Fruit fly (Drosophila melanogaster) whole organism, embryonic: ENCODE results near the gene CRAT.

ENCODE experiments used
- Aef1 ChIP-seq: fragments of 200-800 bp; sonication (Bioruptor generic); IDR thresholded peaks from 3 replicates; pipeline ENCODE4 v1.3.6; 2022; ENCODE audit warnings: missing biosample characterization, missing genetic modification characterization
- Bdp1 ChIP-seq: fragments of 200-800 bp; sonication (Bioruptor generic); optimal IDR thresholded peaks from 3 replicates; lab custom pipeline; 2016; ENCODE audit warnings: missing biosample characterization, missing genetic modification characterization
- CG1024 ChIP-seq: fragments of 200-800 bp; sonication (Bioruptor generic); IDR thresholded peaks from 2 replicates; pipeline ENCODE4 v1.3.6; 2022; ENCODE audit warnings: missing biosample characterization, missing genetic modification characterization
- CG13296 ChIP-seq: fragments of 200-800 bp; sonication (Bioruptor generic); optimal IDR thresholded peaks from 3 replicates; lab custom pipeline; 2018; ENCODE audit warnings: missing biosample characterization, mild to moderate bottlenecking, missing genetic modification characterization
- CG14667 ChIP-seq: fragments of 200-800 bp; sonication (Bioruptor generic); IDR thresholded peaks from 2 replicates; pipeline ENCODE4 v1.3.6; 2022; ENCODE audit warnings: missing biosample characterization, missing genetic modification characterization
- CG15269 ChIP-seq: fragments of 200-800 bp; sonication (Bioruptor generic); optimal IDR thresholded peaks from 2 replicates; lab custom pipeline; 2018; ENCODE audit warnings: missing biosample characterization, mild to moderate bottlenecking, missing genetic modification characterization, moderate library complexity
- CG15479 ChIP-seq: fragments of 200-800 bp; sonication (Bioruptor generic); optimal IDR thresholded peaks from 3 replicates; lab custom pipeline; 2019; ENCODE audit warnings: missing biosample characterization, mild to moderate bottlenecking, missing genetic modification characterization, moderate library complexity
- CG1603 ChIP-seq: fragments of 200-800 bp; sonication (Bioruptor generic); optimal IDR thresholded peaks from 2 replicates; lab custom pipeline; 2019; ENCODE audit warnings: missing biosample characterization, mild to moderate bottlenecking, missing genetic modification characterization, moderate library complexity
- CG17361 ChIP-seq: fragments of 200-800 bp; sonication (Bioruptor generic); IDR thresholded peaks from 3 replicates; pipeline ENCODE4 v1.3.6; 2022; ENCODE audit warnings: missing biosample characterization, missing genetic modification characterization
- CG18619 ChIP-seq: fragments of 200-800 bp; sonication (Bioruptor generic); optimal IDR thresholded peaks from 3 replicates; lab custom pipeline; 2017; ENCODE audit warnings: missing biosample characterization, mild to moderate bottlenecking, missing genetic modification characterization
- CG2120 ChIP-seq: fragments of 200-800 bp; sonication (Bioruptor generic); optimal IDR thresholded peaks from 3 replicates; lab custom pipeline; 2016; ENCODE audit warnings: missing biosample characterization, missing genetic modification characterization
- CG2712 ChIP-seq: fragments of 200-800 bp; optimal IDR thresholded peaks from 3 replicates; lab custom pipeline; 2019; ENCODE audit warnings: missing biosample characterization, mild to moderate bottlenecking, missing genetic modification characterization, moderate library complexity
- CG31365 ChIP-seq: fragments of 200-800 bp; sonication (Bioruptor generic); optimal IDR thresholded peaks from 2 replicates; lab custom pipeline; 2018; ENCODE audit warnings: missing biosample characterization, mild to moderate bottlenecking, missing genetic modification characterization
- CG32772 ChIP-seq: fragments of 200-800 bp; sonication (Bioruptor generic); IDR thresholded peaks from 2 replicates; pipeline ENCODE4 v1.3.6; 2022; ENCODE audit warnings: missing biosample characterization, missing genetic modification characterization
- CG42726 ChIP-seq: fragments of 200-800 bp; sonication (Bioruptor generic); IDR thresholded peaks from 2 replicates; pipeline ENCODE4 v1.3.6; 2022; ENCODE audit warnings: missing biosample characterization, missing genetic modification characterization; ENCODE audit not compliant: partially characterized antibody
- CG4424 ChIP-seq: fragments of 200-800 bp; sonication (Bioruptor generic); optimal IDR thresholded peaks from 3 replicates; lab custom pipeline; 2016; ENCODE audit warnings: missing biosample characterization, missing genetic modification characterization
- CG5245 ChIP-seq: fragments of 200-800 bp; sonication (Bioruptor generic); optimal IDR thresholded peaks from 3 replicates; lab custom pipeline; 2016; ENCODE audit warnings: missing biosample characterization, missing genetic modification characterization
- CG6765 ChIP-seq: fragments of 200-800 bp; sonication (Bioruptor generic); optimal IDR thresholded peaks from 3 replicates; lab custom pipeline; 2017; ENCODE audit warnings: missing biosample characterization, mild to moderate bottlenecking, missing genetic modification characterization
- CG7928 ChIP-seq: fragments of 200-800 bp; sonication (Bioruptor generic); optimal IDR thresholded peaks from 2 replicates; lab custom pipeline; 2017; ENCODE audit warnings: missing biosample characterization, mild to moderate bottlenecking, missing genetic modification characterization
- CG8765 ChIP-seq: fragments of 200-800 bp; sonication (Bioruptor generic); IDR thresholded peaks from 2 replicates; pipeline ENCODE4 v1.3.6; 2022; ENCODE audit warnings: missing biosample characterization, missing genetic modification characterization
- Dad ChIP-seq: fragments of 200-800 bp; sonication (Bioruptor generic); optimal IDR thresholded peaks from 3 replicates; lab custom pipeline; 2016; ENCODE audit warnings: missing biosample characterization, missing genetic modification characterization
- Doc2 ChIP-seq: fragments of 200-800 bp; sonication (Bioruptor generic); IDR thresholded peaks from 2 replicates; pipeline ENCODE4 v1.3.6; 2022; ENCODE audit warnings: missing biosample characterization, missing genetic modification characterization
- E2f1 ChIP-seq: fragments of 200-800 bp; sonication (Bioruptor generic); IDR thresholded peaks from 2 replicates; pipeline ENCODE4 v1.3.6; 2022; ENCODE audit warnings: missing biosample characterization, missing genetic modification characterization
- Eip74EF ChIP-seq, 2 experiments: fragments of 200-800 bp in 1 of 2; fragments of >200 bp in 1 of 2; sonication (Bioruptor generic) in 1 of 2; optimal IDR thresholded peaks; 2 replicates each; lab custom pipeline; 2017 to 2019; ENCODE audit warnings: missing biosample characterization in 2 of 2, missing genetic modification characterization in 2 of 2, mild to moderate bottlenecking in 1 of 2, moderate library complexity in 1 of 2
- Fer2 ChIP-seq: fragments of 200-800 bp; sonication (Bioruptor generic); optimal IDR thresholded peaks from 2 replicates; lab custom pipeline; 2018; ENCODE audit warnings: missing biosample characterization, mild to moderate bottlenecking, missing genetic modification characterization, moderate library complexity
- HLHmδ ChIP-seq: fragments of 200-800 bp; sonication (Bioruptor generic); optimal IDR thresholded peaks from 2 replicates; lab custom pipeline; 2018; ENCODE audit warnings: missing biosample characterization, mild to moderate bottlenecking, missing genetic modification characterization, moderate library complexity
- MBD-R2 ChIP-seq: fragments of 200-800 bp; sonication (Bioruptor generic); IDR thresholded peaks from 2 replicates; pipeline ENCODE4 v1.3.6; 2022; ENCODE audit warnings: missing biosample characterization, missing genetic modification characterization
- Mes4 ChIP-seq: fragments of 200-800 bp; sonication (Bioruptor generic); optimal IDR thresholded peaks from 2 replicates; lab custom pipeline; 2016; ENCODE audit warnings: missing biosample characterization, missing genetic modification characterization
- Oli ChIP-seq: fragments of 200-800 bp; sonication (Bioruptor generic); optimal IDR thresholded peaks from 2 replicates; lab custom pipeline; 2018; ENCODE audit warnings: missing biosample characterization, mild to moderate bottlenecking, missing genetic modification characterization, moderate library complexity
- Side ChIP-seq: fragments of 200-800 bp; sonication (Bioruptor generic); optimal IDR thresholded peaks from 2 replicates; lab custom pipeline; 2016; ENCODE audit warnings: missing biosample characterization, missing genetic modification characterization
- Sin3A ChIP-seq: fragments of >200 bp; optimal IDR thresholded peaks from 2 replicates; lab custom pipeline; 2018
- Six4 ChIP-seq: fragments of 200-800 bp; sonication (Bioruptor generic); optimal IDR thresholded peaks from 2 replicates; lab custom pipeline; 2016; ENCODE audit warnings: missing biosample characterization, missing genetic modification characterization
- ara ChIP-seq: fragments of 200-800 bp; sonication (Bioruptor generic); IDR thresholded peaks from 2 replicates; pipeline ENCODE4 v1.3.6; 2022; ENCODE audit warnings: missing biosample characterization, missing genetic modification characterization
- ase ChIP-seq: fragments of 200-800 bp; sonication (Bioruptor generic); IDR thresholded peaks from 3 replicates; pipeline ENCODE4 v1.3.6; 2022; ENCODE audit warnings: missing biosample characterization, missing genetic modification characterization
- bbx ChIP-seq: fragments of 200-800 bp; sonication (Bioruptor generic); IDR thresholded peaks from 2 replicates; pipeline ENCODE4 v1.3.6; 2022; ENCODE audit warnings: missing biosample characterization, missing genetic modification characterization; ENCODE audit not compliant: partially characterized antibody
- bigmax ChIP-seq: fragments of 200-800 bp; sonication (Bioruptor generic); optimal IDR thresholded peaks from 2 replicates; lab custom pipeline; 2018; ENCODE audit warnings: missing biosample characterization, mild to moderate bottlenecking, missing genetic modification characterization
- bowl ChIP-seq: fragments of 200-800 bp; sonication (Bioruptor generic); IDR thresholded peaks from 2 replicates; pipeline ENCODE4 v1.3.6; 2022; ENCODE audit warnings: missing biosample characterization, missing genetic modification characterization
- btn ChIP-seq: fragments of 200-800 bp; sonication (Bioruptor generic); optimal IDR thresholded peaks from 2 replicates; lab custom pipeline; 2016; ENCODE audit warnings: missing biosample characterization, missing genetic modification characterization
- dan ChIP-seq: fragments of 200-800 bp; sonication (Bioruptor generic); IDR thresholded peaks from 2 replicates; pipeline ENCODE4 v1.3.6; 2022; ENCODE audit warnings: missing biosample characterization, missing genetic modification characterization
- ems ChIP-seq: fragments of 200-800 bp; sonication (Bioruptor generic); optimal IDR thresholded peaks from 3 replicates; lab custom pipeline; 2016; ENCODE audit warnings: missing biosample characterization, missing genetic modification characterization
- eyg ChIP-seq: fragments of 200-800 bp; sonication (Bioruptor generic); optimal IDR thresholded peaks from 3 replicates; lab custom pipeline; 2016; ENCODE audit warnings: missing biosample characterization, missing genetic modification characterization
- ftz-f1 ChIP-seq: fragments of 200-800 bp; sonication (Bioruptor generic); optimal IDR thresholded peaks from 2 replicates; lab custom pipeline; 2016; ENCODE audit warnings: missing biosample characterization, missing genetic modification characterization
- ind ChIP-seq: fragments of 200-800 bp; sonication (Bioruptor generic); optimal IDR thresholded peaks from 3 replicates; lab custom pipeline; 2016; ENCODE audit warnings: missing biosample characterization, missing genetic modification characterization
- jing ChIP-seq: fragments of 200-800 bp; sonication (Bioruptor generic); optimal IDR thresholded peaks from 2 replicates; lab custom pipeline; 2018; ENCODE audit warnings: missing biosample characterization, mild to moderate bottlenecking, missing genetic modification characterization
- lmd ChIP-seq: fragments of 200-800 bp; sonication (Bioruptor generic); IDR thresholded peaks from 2 replicates; pipeline ENCODE4 v1.3.6; 2022; ENCODE audit warnings: missing biosample characterization, missing genetic modification characterization
- lov ChIP-seq, 2 experiments: fragments of 200-800 bp in 1 of 2; fragments of >200 bp in 1 of 2; sonication (Bioruptor generic) in 1 of 2; IDR thresholded peaks in 1 of 2; optimal IDR thresholded peaks in 1 of 2; 2 replicates in 1 of 2; 3 replicates in 1 of 2; pipeline versions ENCODE4 v1.3.6 to Lab custom; 2017 to 2022; ENCODE audit warnings: missing biosample characterization in 1 of 2, missing genetic modification characterization in 1 of 2
- mld ChIP-seq: fragments of 200-800 bp; sonication (Bioruptor generic); IDR thresholded peaks from 3 replicates; pipeline ENCODE4 v1.3.6; 2022; ENCODE audit warnings: missing biosample characterization, missing genetic modification characterization; ENCODE audit not compliant: partially characterized antibody
- nom ChIP-seq: fragments of 200-800 bp; sonication (Bioruptor generic); optimal IDR thresholded peaks from 2 replicates; lab custom pipeline; 2017; ENCODE audit warnings: missing biosample characterization, missing genetic modification characterization, mild to moderate bottlenecking, moderate library complexity, missing genetic modification reagents
- pum ChIP-seq: fragments of 200-800 bp; sonication (Bioruptor generic); optimal IDR thresholded peaks from 2 replicates; lab custom pipeline; 2016; ENCODE audit warnings: missing biosample characterization, missing genetic modification characterization
- ro ChIP-seq: fragments of 200-800 bp; sonication (Bioruptor generic); IDR thresholded peaks from 2 replicates; pipeline ENCODE4 v1.3.6; 2022; ENCODE audit warnings: missing biosample characterization, missing genetic modification characterization
- sens-2 ChIP-seq: fragments of 200-800 bp; sonication (Bioruptor generic); IDR thresholded peaks from 2 replicates; pipeline ENCODE4 v1.3.6; 2022; ENCODE audit warnings: missing biosample characterization, missing genetic modification characterization
- so ChIP-seq: fragments of 200-800 bp; sonication (Bioruptor generic); IDR thresholded peaks from 3 replicates; pipeline ENCODE4 v1.3.6; 2022; ENCODE audit warnings: missing biosample characterization, missing genetic modification characterization
- trh ChIP-seq: fragments of 200-800 bp; sonication (Bioruptor generic); optimal IDR thresholded peaks from 2 replicates; lab custom pipeline; 2016; ENCODE audit warnings: missing biosample characterization, missing genetic modification characterization

CRAT gene

DNA sequence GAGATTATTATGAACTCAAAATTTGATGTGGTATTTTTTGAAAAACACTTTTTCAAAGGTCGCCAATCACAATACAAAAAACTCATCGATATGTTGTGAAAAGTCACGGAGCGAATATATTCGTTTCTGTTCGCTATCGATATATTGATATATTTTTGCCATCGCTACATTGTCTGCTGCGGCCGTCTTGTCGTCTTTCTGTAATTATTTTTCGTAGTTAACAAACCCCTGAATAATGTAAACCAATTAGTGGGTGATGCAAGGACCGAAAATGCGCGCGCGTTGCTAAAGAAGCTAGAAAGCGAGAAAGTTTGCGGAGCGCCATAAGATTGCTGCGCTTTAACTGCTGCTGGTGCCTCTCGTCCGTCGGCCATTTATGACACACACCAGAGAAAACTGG lies 25.1 kb downstream of the CRAT start, which contains the start of gene Pak (continued):
- TF ChIP-seq CG14667 (GFP tag; lab: Robert Waterston, UW): no peak
- peak; percentile 72 for TF ChIP-seq MBD-R2
- no peak for TF ChIP-seq CG15269 (tag; lab: Kevin White, UChicago)
- no peak for TF ChIP-seq nom (GFP tag; lab: Kevin White, UChicago)
- no peak for TF ChIP-seq jing
- TF ChIP-seq Dad: no peak
- peak; percentile 33 for TF ChIP-seq eyg
- no peak for TF ChIP-seq ase (GFP tag; lab: Robert Waterston, UW)
- TF ChIP-seq ara: no peak
- TF ChIP-seq Sin3A (lab: Kevin White, UChicago): peak; percentile 44
- peak; percentile 26 for TF ChIP-seq CG2120
- TF ChIP-seq ems (GFP tag; lab: Kevin White, UChicago): no peak
- TF ChIP-seq CG2712 (tag; lab: Kevin White, UChicago): peak; percentile 36
- TF ChIP-seq CG32772 (GFP tag; lab: Robert Waterston, UW): no peak
- TF ChIP-seq bbx (GFP tag; lab: Robert Waterston, UW): peak; percentile 93
- TF ChIP-seq CG1603 (tag; lab: Kevin White, UChicago): peak; percentile 68
- no peak for TF ChIP-seq CG18619 (GFP tag; lab: Kevin White, UChicago)
- no peak for TF ChIP-seq btn
- no peak for TF ChIP-seq CG31365 (tag; lab: Kevin White, UChicago)
- no peak for TF ChIP-seq ftz-f1
- TF ChIP-seq Oli (tag; lab: Kevin White, UChicago): no peak
- TF ChIP-seq ro (GFP tag; lab: Robert Waterston, UW): no peak
- TF ChIP-seq Fer2 (tag; lab: Kevin White, UChicago): no peak
- TF ChIP-seq bowl (GFP tag; lab: Robert Waterston, UW): no peak
- TF ChIP-seq CG6765 (GFP tag; lab: Kevin White, UChicago): no peak
- no peak for TF ChIP-seq bigmax (GFP tag; lab: Kevin White, UChicago)
- no peak for TF ChIP-seq Side (GFP tag; lab: Kevin White, UChicago)
- TF ChIP-seq ind (GFP tag; lab: Kevin White, UChicago): no peak
- TF ChIP-seq CG15479 (GFP tag; lab: Kevin White, UChicago): no peak
- TF ChIP-seq Mes4 (GFP tag; lab: Kevin White, UChicago): no peak
- no peak for TF ChIP-seq pum
- TF ChIP-seq Aef1 (GFP tag; lab: Robert Waterston, UW): no peak
- TF ChIP-seq lmd (GFP tag; lab: Robert Waterston, UW): no peak
- no peak for TF ChIP-seq CG1024 (GFP tag; lab: Robert Waterston, UW)
- TF ChIP-seq trh (GFP tag; lab: Kevin White, UChicago): no peak
- no peak for TF ChIP-seq CG4424
- TF ChIP-seq sens-2 (GFP tag; lab: Robert Waterston, UW): no peak
- no peak for TF ChIP-seq HLHmδ (GFP tag; lab: Kevin White, UChicago)
- TF ChIP-seq Doc2: no peak
- TF ChIP-seq CG13296 (GFP tag; lab: Kevin White, UChicago): no peak
- TF ChIP-seq CG42726: peak; percentile 95
- TF ChIP-seq so (GFP tag; lab: Robert Waterston, UW): no peak
- TF ChIP-seq dan (GFP tag; lab: Robert Waterston, UW): no peak
- TF ChIP-seq CG5245 (GFP tag; lab: Kevin White, UChicago): no peak
- TF ChIP-seq Six4: no peak
- TF ChIP-seq Bdp1 (GFP tag; lab: Kevin White, UChicago): no peak
- TF ChIP-seq Eip74EF (GFP tag; optimal IDR thresholded peaks at IDR 0.05; lab: Kevin White, UChicago): no peak
- TF ChIP-seq E2f1: no peak
- no peak for TF ChIP-seq CG17361 (GFP tag; lab: Robert Waterston, UW)
- no peak for TF ChIP-seq CG8765 (GFP tag; lab: Robert Waterston, UW)
- no peak for TF ChIP-seq CG7928 (GFP tag; lab: Kevin White, UChicago)
- TF ChIP-seq mld (GFP tag; lab: Robert Waterston, UW): peak; percentile 93
- no peak for TF ChIP-seq lov (optimal IDR thresholded peaks at IDR 0.05; lab: Kevin White, UChicago)
- TF ChIP-seq lov (GFP tag; IDR thresholded peaks at IDR 0.05; lab: Robert Waterston, UW): no peak
